Fruit fly (Drosophila melanogaster) whole organism, embryonic: ENCODE data around the gene CG31807.

ENCODE experiments used
- CG15479 ChIP-seq: fragments of 200-800 bp; sonication (Bioruptor generic); optimal IDR thresholded peaks from 3 replicates; lab custom pipeline; 2019; ENCODE audit warnings: missing biosample characterization, mild to moderate bottlenecking, missing genetic modification characterization, moderate library complexity
- CG42726 ChIP-seq: fragments of 200-800 bp; sonication (Bioruptor generic); IDR thresholded peaks from 2 replicates; pipeline ENCODE4 v1.3.6; 2022; ENCODE audit warnings: missing biosample characterization, missing genetic modification characterization; ENCODE audit not compliant: partially characterized antibody
- crc ChIP-seq: fragments of 200-800 bp; sonication (Bioruptor generic); optimal IDR thresholded peaks from 2 replicates; lab custom pipeline; 2016; ENCODE audit warnings: missing biosample characterization, missing genetic modification characterization
- emc ChIP-seq: fragments of 200-800 bp; sonication (Bioruptor generic); optimal IDR thresholded peaks from 2 replicates; lab custom pipeline; 2016; ENCODE audit warnings: missing biosample characterization, missing genetic modification characterization
- gsb ChIP-seq: fragments of 200-800 bp; sonication (Bioruptor generic); IDR thresholded peaks from 2 replicates; pipeline ENCODE4 v1.3.6; 2022; ENCODE audit warnings: missing biosample characterization, missing genetic modification characterization
- hb ChIP-seq: fragments of 200-800 bp; sonication (Bioruptor generic); IDR thresholded peaks from 3 replicates; pipeline ENCODE4 v1.3.6; 2022; ENCODE audit warnings: missing biosample characterization, missing genetic modification characterization; ENCODE audit not compliant: partially characterized antibody

dm6 chr2L:16732338-16732892 lies 48.6 kb upstream of the CG31807 start, which contains the start of gene Nubp1:
- no peak for TF ChIP-seq emc (GFP tag; lab: Kevin White, UChicago)
- TF ChIP-seq CG15479 = no peak
- TF ChIP-seq CG42726 = no peak
- no peak for TF ChIP-seq hb (GFP tag; lab: Robert Waterston, UW)
- no peak for TF ChIP-seq crc (GFP tag; lab: Kevin White, UChicago)
- no peak for TF ChIP-seq gsb (GFP tag; lab: Robert Waterston, UW)
